Worm (Caenorhabditis elegans) whole organism, late embryonic: Measurements from ENCODE around the gene btb-7.

ENCODE experiments used
- C08G9.2 ChIP-seq: sonication (generic microtip); optimal IDR thresholded peaks from 2 replicates; lab custom pipeline; 2016; ENCODE audit warnings: mild to moderate bottlenecking, missing genetic modification characterization, moderate library complexity, missing compliant biosample characterization
- C38D4.7 ChIP-seq: fragments of 200-800 bp; sonication (Bioruptor generic); optimal IDR thresholded peaks from 2 replicates; lab custom pipeline; 2018; ENCODE audit warnings: mild to moderate bottlenecking, missing genetic modification characterization, moderate library complexity, missing compliant biosample characterization
- F13H6.1 ChIP-seq: sonication (generic microtip); optimal IDR thresholded peaks from 2 replicates; lab custom pipeline; 2016; ENCODE audit warnings: missing genetic modification characterization, missing compliant biosample characterization
- K02D7.2 ChIP-seq: sonication (generic microtip); optimal IDR thresholded peaks from 2 replicates; lab custom pipeline; 2017; ENCODE audit warnings: mild to moderate bottlenecking, missing genetic modification characterization, missing compliant biosample characterization
- K09A11.1 ChIP-seq: sonication (generic microtip); optimal IDR thresholded peaks from 2 replicates; lab custom pipeline; 2017; ENCODE audit warnings: antibody characterized with exemption, mild to moderate bottlenecking, missing genetic modification characterization, missing compliant biosample characterization; ENCODE audit not compliant: insufficient read depth
- T23F11.4 ChIP-seq: fragments of 200-800 bp; sonication (Bioruptor generic); optimal IDR thresholded peaks from 2 replicates; lab custom pipeline; 2018; ENCODE audit warnings: mild to moderate bottlenecking, missing genetic modification characterization, missing compliant biosample characterization
- Y22D7AL.16 ChIP-seq: sonication (generic microtip); optimal IDR thresholded peaks from 2 replicates; lab custom pipeline; 2016; ENCODE audit warnings: missing genetic modification characterization, missing compliant biosample characterization
- ahr-1 ChIP-seq: sonication (generic microtip); optimal IDR thresholded peaks from 2 replicates; lab custom pipeline; 2016; ENCODE audit warnings: missing genetic modification characterization, missing compliant biosample characterization
- ama-1 ChIP-seq: fragments of 150-350 bp; optimal IDR thresholded peaks from 2 replicates; lab custom pipeline; 2014
- ceh-19 ChIP-seq: fragments of 200-800 bp; sonication (Bioruptor generic); optimal IDR thresholded peaks from 2 replicates; lab custom pipeline; 2018; ENCODE audit warnings: mild to moderate bottlenecking, missing genetic modification characterization, missing compliant biosample characterization
- ceh-22 ChIP-seq: sonication (generic microtip); optimal IDR thresholded peaks from 2 replicates; lab custom pipeline; 2017; ENCODE audit warnings: missing biosample characterization, missing genetic modification characterization
- ceh-31 ChIP-seq: sonication (generic microtip); optimal IDR thresholded peaks from 2 replicates; lab custom pipeline; 2016; ENCODE audit warnings: missing genetic modification characterization, missing compliant biosample characterization
- ceh-34 ChIP-seq: sonication (generic microtip); optimal IDR thresholded peaks from 2 replicates; lab custom pipeline; 2016; ENCODE audit warnings: mild to moderate bottlenecking, missing genetic modification characterization, missing compliant biosample characterization
- ceh-6 ChIP-seq: fragments of 200-800 bp; sonication (Bioruptor generic); optimal IDR thresholded peaks from 2 replicates; lab custom pipeline; 2018; ENCODE audit warnings: mild to moderate bottlenecking, missing genetic modification characterization, missing compliant biosample characterization
- elt-2 ChIP-seq: sonication (generic microtip); optimal IDR thresholded peaks from 2 replicates; lab custom pipeline; 2016; ENCODE audit warnings: missing genetic modification reagents, missing genetic modification characterization, missing compliant biosample characterization
- elt-4 ChIP-seq: sonication (generic microtip); optimal IDR thresholded peaks from 2 replicates; lab custom pipeline; 2016; ENCODE audit warnings: missing genetic modification characterization, missing compliant biosample characterization
- ets-4 ChIP-seq: sonication (generic microtip); optimal IDR thresholded peaks from 2 replicates; lab custom pipeline; 2016; ENCODE audit warnings: missing genetic modification characterization, missing compliant biosample characterization
- eyg-1 ChIP-seq: sonication (generic microtip); optimal IDR thresholded peaks from 2 replicates; lab custom pipeline; 2016; ENCODE audit warnings: missing genotype, missing genetic modification characterization, missing compliant biosample characterization
- fax-1 ChIP-seq: sonication (generic microtip); optimal IDR thresholded peaks from 2 replicates; lab custom pipeline; 2016; ENCODE audit warnings: missing genotype, missing genetic modification characterization, missing compliant biosample characterization
- fkh-6 ChIP-seq: sonication (generic microtip); optimal IDR thresholded peaks from 2 replicates; lab custom pipeline; 2016; ENCODE audit warnings: missing genetic modification characterization, missing compliant biosample characterization
- hlh-13 ChIP-seq: fragments of 200-800 bp; sonication (Bioruptor generic); optimal IDR thresholded peaks from 2 replicates; lab custom pipeline; 2018; ENCODE audit warnings: mild to moderate bottlenecking, missing genetic modification characterization, missing compliant biosample characterization
- hlh-30 ChIP-seq: sonication (generic microtip); optimal IDR thresholded peaks from 2 replicates; lab custom pipeline; 2017; ENCODE audit warnings: antibody characterized with exemption, missing genetic modification characterization, missing compliant biosample characterization; ENCODE audit not compliant: insufficient read depth
- hlh-6 ChIP-seq: sonication (generic microtip); optimal IDR thresholded peaks from 2 replicates; lab custom pipeline; 2016; ENCODE audit warnings: missing genotype, missing genetic modification characterization, missing compliant biosample characterization
- lin-11 ChIP-seq: fragments of 200-800 bp; sonication (Bioruptor generic); optimal IDR thresholded peaks from 2 replicates; lab custom pipeline; 2018; ENCODE audit warnings: mild to moderate bottlenecking, missing genetic modification characterization, missing compliant biosample characterization
- mec-3 ChIP-seq: sonication (generic microtip); optimal IDR thresholded peaks from 2 replicates; lab custom pipeline; 2016; ENCODE audit warnings: borderline replicate concordance, missing genetic modification characterization, missing compliant biosample characterization
- nhr-232 ChIP-seq: sonication (generic microtip); optimal IDR thresholded peaks from 2 replicates; lab custom pipeline; 2016; ENCODE audit warnings: missing genetic modification characterization, missing compliant biosample characterization
- pax-1 ChIP-seq: fragments of 150-350 bp; optimal IDR thresholded peaks from 2 replicates; lab custom pipeline; 2014; ENCODE audit warnings: missing biosample characterization, missing genetic modification characterization
- pha-2 ChIP-seq: sonication (generic microtip); optimal IDR thresholded peaks from 2 replicates; lab custom pipeline; 2017; ENCODE audit warnings: mild to moderate bottlenecking, missing genetic modification characterization, missing compliant biosample characterization
- pros-1 ChIP-seq: fragments of 150-350 bp; optimal IDR thresholded peaks from 2 replicates; lab custom pipeline; 2014; ENCODE audit warnings: missing biosample characterization, missing genetic modification reagents, missing genetic modification characterization
- ref-2 ChIP-seq: sonication (generic microtip); optimal IDR thresholded peaks from 2 replicates; lab custom pipeline; 2016; ENCODE audit warnings: missing genetic modification characterization, missing compliant biosample characterization
- sox-2 ChIP-seq: fragments of 200-800 bp; sonication (Bioruptor generic); IDR thresholded peaks from 2 replicates; pipeline ENCODE4 v1.3.6; 2022; ENCODE audit warnings: missing genetic modification reagents, missing genetic modification characterization, missing compliant biosample characterization
- sox-4 ChIP-seq: sonication (generic microtip); optimal IDR thresholded peaks from 2 replicates; lab custom pipeline; 2017; ENCODE audit warnings: mild to moderate bottlenecking, missing genetic modification characterization, inconsistent platforms, missing compliant biosample characterization
- tbx-2 ChIP-seq: sonication (generic microtip); optimal IDR thresholded peaks from 2 replicates; lab custom pipeline; 2016; ENCODE audit warnings: missing genetic modification characterization, missing compliant biosample characterization
- tbx-7 ChIP-seq: sonication (generic microtip); optimal IDR thresholded peaks from 2 replicates; lab custom pipeline; 2016; ENCODE audit warnings: missing genotype, missing genetic modification characterization, missing compliant biosample characterization
- ttx-3 ChIP-seq: sonication (generic microtip); optimal IDR thresholded peaks from 2 replicates; lab custom pipeline; 2016; ENCODE audit warnings: missing genetic modification reagents, missing genetic modification characterization, missing compliant biosample characterization
- ztf-16 ChIP-seq: sonication (generic microtip); optimal IDR thresholded peaks from 2 replicates; lab custom pipeline; 2017; ENCODE audit warnings: missing genetic modification characterization, missing compliant biosample characterization

Gene btb-7

ce11 chrII:1712938-1713337 is at the start of gene btb-7:
Gene btb-7 (plus strand): TSS chrII:1713238.
- TF ChIP-seq fax-1 (tag; lab: Kevin White, UChicago) (no peak), F13H6.1 (tag; lab: Kevin White, UChicago) (no peak)

- TF ChIP-seq fax-1 (tag; lab: Kevin White, UChicago) (no peak), pros-1 (tag; lab: Kevin White, UChicago) (no peak), ref-2 (peak; percentile 25), hlh-30 (tag; lab: Kevin White, UChicago) (peak; percentile 42), elt-2 (tag; lab: Kevin White, UChicago) (peak; percentile 40), nhr-232 (tag; lab: Kevin White, UChicago) (no peak), tbx-2 (tag; lab: Kevin White, UChicago) (peak; percentile 15)
Measured at ce11 chrII:1663516-1663915, 49.5 kb upstream of the btb-7 start, which contains the start of gene duxl-1. Gene duxl-1 (plus strand): TSS chrII:1663699.

ce11 chrII:1666025-1666424 is 47.0 kb upstream of the btb-7 start, which contains the start of gene srlf-29:
Gene srlf-29 (plus strand): TSS chrII:1666325.
- no peak for TF ChIP-seq ceh-19 (GFP tag; lab: Kevin White, UChicago)
- no peak for TF ChIP-seq K02D7.2 (tag; lab: Kevin White, UChicago)
- TF ChIP-seq ceh-22 (tag; lab: Kevin White, UChicago), result no peak
- TF ChIP-seq ets-4 (tag; lab: Kevin White, UChicago), result no peak
- no peak for TF ChIP-seq tbx-2 (tag; lab: Kevin White, UChicago)
- TF ChIP-seq elt-4 (tag; lab: Kevin White, UChicago), result no peak
- no peak for TF ChIP-seq C38D4.7
- no peak for TF ChIP-seq ztf-16
- no peak for TF ChIP-seq pros-1 (tag; lab: Kevin White, UChicago)
- no peak for TF ChIP-seq lin-11 (tag; lab: Kevin White, UChicago)

- TF ChIP-seq K09A11.1 (tag; lab: Kevin White, UChicago), result no peak
Measured at ce11 chrII:1668913-1669312, 44.1 kb upstream of the btb-7 start, which contains the start of gene srw-97. Gene srw-97 (minus strand): TSS chrII:1669013.

- TF ChIP-seq nhr-232 (tag; lab: Kevin White, UChicago), result no peak
- no peak for TF ChIP-seq hlh-6
- no peak for TF ChIP-seq ahr-1
- no peak for TF ChIP-seq pha-2 (tag; lab: Kevin White, UChicago)
Measured at ce11 chrII:1670260-1670879, 42.7 kb upstream of the btb-7 start, which contains the start of gene nhx-6. Gene nhx-6 (plus strand): TSS chrII:1670829.

- no peak for TF ChIP-seq ceh-31
- TF ChIP-seq eyg-1 (tag; lab: Kevin White, UChicago), result no peak
- TF ChIP-seq ama-1 (lab: Kevin White, UChicago), result no peak
- no peak for TF ChIP-seq hlh-13 (GFP tag; lab: Kevin White, UChicago)
- no peak for TF ChIP-seq T23F11.4 (GFP tag; lab: Kevin White, UChicago)
Measured at ce11 chrII:1670985-1671384, 42.1 kb upstream of the btb-7 start.

- TF ChIP-seq ceh-34 (no peak), K09A11.1 (tag; lab: Kevin White, UChicago) (no peak), Y22D7AL.16 (tag; lab: Kevin White, UChicago) (no peak), ref-2 (no peak), ceh-6 (GFP tag; lab: Kevin White, UChicago) (no peak), ceh-22 (tag; lab: Kevin White, UChicago) (no peak), ttx-3 (tag; lab: Kevin White, UChicago) (no peak), ama-1 (lab: Kevin White, UChicago) (no peak), nhr-232 (tag; lab: Kevin White, UChicago) (no peak), C08G9.2 (tag; lab: Kevin White, UChicago) (no peak), fkh-6 (tag; lab: Kevin White, UChicago) (no peak), ceh-31 (no peak), sox-4 (no peak), mec-3 (no peak), pax-1 (no peak), sox-2 (GFP tag; lab: Robert Waterston, UW) (no peak), tbx-7 (tag; lab: Kevin White, UChicago) (no peak), elt-2 (tag; lab: Kevin White, UChicago) (no peak), K02D7.2 (tag; lab: Kevin White, UChicago) (no peak)
Measured at ce11 chrII:1672673-1673072, 40.4 kb upstream of the btb-7 start.
